Worm (Caenorhabditis elegans): Measurements from ENCODE around the gene F41E6.7.

F41E6.7 gene

ce11 chrV:8594105-8594964 lies 4.8 kb downstream of the F41E6.7 start, which contains the start of gene tag-196:
tag-196 (plus strand) TSS chrV:8594914.
- no peak for TF ChIP-seq F33H1.4 (GFP tag; IDR thresholded peaks at IDR 0.05)
- 0 out of 2 replicates have a peak, but pooled peaks have one; percentile 14 for TF ChIP-seq egl-44 (GFP tag; IDR thresholded peaks at IDR 0.05)
- TF ChIP-seq hrde-1 (tag; optimal IDR thresholded peaks at IDR 0.05; ENCODE audit: borderline replicate concordance), result no peak

ce11 chrV:8592691-8593307 lies 6.3 kb downstream of the F41E6.7 start:
- TF ChIP-seq B0261.1 (tag; optimal IDR thresholded peaks at IDR 0.05) (no peak), lir-1 (GFP tag; conservative IDR thresholded peaks at IDR 0.05) (no peak), lin-26 (GFP tag; IDR thresholded peaks at IDR 0.05) (no peak), nhr-179 (tag; optimal IDR thresholded peaks at IDR 0.05) (no peak), ztf-6 (GFP tag; IDR thresholded peaks at IDR 0.05) (no peak), attf-5 (GFP tag; optimal IDR thresholded peaks at IDR 0.05) (no peak), pha-4 (tag; optimal IDR thresholded peaks at IDR 0.05) (no peak), aptf-3 (GFP tag; IDR thresholded peaks at IDR 0.05) (no peak), efl-1 (GFP tag; optimal IDR thresholded peaks at IDR 0.05) (no peak), ama-1 (optimal IDR thresholded peaks at IDR 0.05) (no peak), ama-1 (GFP tag; optimal IDR thresholded peaks at IDR 0.05) (no peak), tbp1 (GFP tag; optimal IDR thresholded peaks at IDR 0.05) (no peak), C17E4.6 (GFP tag; IDR thresholded peaks at IDR 0.05) (no peak), K12H6.12 (tag; optimal IDR thresholded peaks at IDR 0.05) (no peak), ekl-4 (GFP tag; IDR thresholded peaks at IDR 0.05) (no peak), tlf-1 (GFP tag; optimal IDR thresholded peaks at IDR 0.05) (no peak), attf-6 (GFP tag; IDR thresholded peaks at IDR 0.05) (no peak), ztf-26 (tag; optimal IDR thresholded peaks at IDR 0.05) (no peak), D2030.7 (GFP tag; IDR thresholded peaks at IDR 0.05) (no peak), xnd-1 (tag; optimal IDR thresholded peaks at IDR 0.05) (no peak), hlh-26 (GFP tag; conservative IDR thresholded peaks at IDR 0.05) (no peak)

ce11 chrV:8588079-8588478 lies 11.0 kb downstream of the F41E6.7 start, which contains the start of gene C10B5.3:
C10B5.3 (minus strand) TSS chrV:8588179.
- TF ChIP-seq nhr-120 (GFP tag; IDR thresholded peaks at IDR 0.05) (no peak), F33H1.4 (GFP tag; IDR thresholded peaks at IDR 0.05) (no peak), zim-3 (tag; optimal IDR thresholded peaks at IDR 0.05) (no peak), efl-1 (GFP tag; optimal IDR thresholded peaks at IDR 0.05) (no peak)

- TF ChIP-seq snpc-4 (GFP tag; optimal IDR thresholded peaks at IDR 0.05) (no peak), snpc-4 (tag; optimal IDR thresholded peaks at IDR 0.05) (peak in 1 of 4 experiments; percentile 46), nfya-1 (tag; optimal IDR thresholded peaks at IDR 0.05; ENCODE audit: borderline replicate concordance, insufficient read depth) (no peak), aptf-2 (GFP tag; conservative IDR thresholded peaks at IDR 0.05) (no peak), unc-62 (GFP tag; optimal IDR thresholded peaks at IDR 0.05) (no peak), nhr-80 (tag; optimal IDR thresholded peaks at IDR 0.05) (peak; percentile 56), snpc-3.4 (tag; optimal IDR thresholded peaks at IDR 0.05) (no peak)
Observed at ce11 chrV:8586920-8587319, 12.2 kb downstream of the F41E6.7 start.
